Worm (Caenorhabditis elegans): Measurements from ENCODE around the gene ttc-37.

ttc-37 gene

ce11 chrV:5237116-5237515 lies 32.8 kb downstream of the ttc-37 start, which contains the start of gene cest-35.2:
cest-35.2 (minus strand) TSS chrV:5237216.
- TF ChIP-seq pax-1 (tag; optimal IDR thresholded peaks at IDR 0.05) (no peak), dmd-4 (tag; optimal IDR thresholded peaks at IDR 0.05; ENCODE audit: borderline replicate concordance) (no peak), sdc-2 (tag; optimal IDR thresholded peaks at IDR 0.05) (no peak), syd-9 (tag; optimal IDR thresholded peaks at IDR 0.05) (no peak), pha-2 (tag; optimal IDR thresholded peaks at IDR 0.05) (no peak), mec-3 (tag; optimal IDR thresholded peaks at IDR 0.05; ENCODE audit: borderline replicate concordance) (no peak), ceh-24 (tag; optimal IDR thresholded peaks at IDR 0.05) (no peak), ceh-48 (tag; optimal IDR thresholded peaks at IDR 0.05) (no peak), ztf-16 (tag; optimal IDR thresholded peaks at IDR 0.05) (no peak), nfya-1 (tag; optimal IDR thresholded peaks at IDR 0.05) (no peak), Y22D7AL.16 (tag; optimal IDR thresholded peaks at IDR 0.05) (no peak), hlh-15 (tag; optimal IDR thresholded peaks at IDR 0.05) (no peak), zip-5 (tag; optimal IDR thresholded peaks at IDR 0.05) (no peak), pros-1 (tag; optimal IDR thresholded peaks at IDR 0.05) (no peak), ceh-18 (tag; optimal IDR thresholded peaks at IDR 0.05) (no peak), ceh-34 (tag; optimal IDR thresholded peaks at IDR 0.05) (no peak), lin-11 (tag; optimal IDR thresholded peaks at IDR 0.05) (no peak), hlh-30 (tag; optimal IDR thresholded peaks at IDR 0.05; ENCODE audit: insufficient read depth) (no peak)

- TF ChIP-seq madf-2 (tag; optimal IDR thresholded peaks at IDR 0.05) (no peak), sox-2 (GFP tag; IDR thresholded peaks at IDR 0.05) (no peak), ceh-9 (tag; optimal IDR thresholded peaks at IDR 0.05) (no peak), sdc-2 (tag; optimal IDR thresholded peaks at IDR 0.05) (no peak), npax-4 (tag; optimal IDR thresholded peaks at IDR 0.05) (no peak), ceh-6 (GFP tag; optimal IDR thresholded peaks at IDR 0.05) (no peak), eyg-1 (tag; optimal IDR thresholded peaks at IDR 0.05) (no peak), dmd-4 (tag; optimal IDR thresholded peaks at IDR 0.05; ENCODE audit: borderline replicate concordance) (no peak), hlh-15 (tag; optimal IDR thresholded peaks at IDR 0.05) (no peak), unc-42 (tag; optimal IDR thresholded peaks at IDR 0.05) (no peak), ceh-14 (tag; optimal IDR thresholded peaks at IDR 0.05) (no peak), tbx-2 (tag; optimal IDR thresholded peaks at IDR 0.05) (no peak), ceh-18 (tag; optimal IDR thresholded peaks at IDR 0.05) (no peak), pqm-1 (tag; optimal IDR thresholded peaks at IDR 0.05) (no peak), Y22D7AL.16 (tag; optimal IDR thresholded peaks at IDR 0.05) (no peak), K09A11.1 (tag; optimal IDR thresholded peaks at IDR 0.05; ENCODE audit: insufficient read depth) (no peak), syd-9 (tag; optimal IDR thresholded peaks at IDR 0.05) (no peak), elt-2 (tag; optimal IDR thresholded peaks at IDR 0.05) (no peak), ztf-16 (tag; optimal IDR thresholded peaks at IDR 0.05) (no peak), odd-2 (tag; optimal IDR thresholded peaks at IDR 0.05) (no peak)
Observed at ce11 chrV:5239404-5239803, 35.1 kb downstream of the ttc-37 start, which contains the start of gene C52A10.3. C52A10.3 (minus strand) TSS chrV:5239504.

- TF ChIP-seq ceh-6 (GFP tag; optimal IDR thresholded peaks at IDR 0.05) (no peak), hlh-30 (tag; optimal IDR thresholded peaks at IDR 0.05; ENCODE audit: insufficient read depth) (no peak), nhr-232 (tag; optimal IDR thresholded peaks at IDR 0.05) (no peak)
Observed at ce11 chrV:5239903-5240302, 35.6 kb downstream of the ttc-37 start, which contains the start of gene B0238.15. B0238.15 (plus strand) TSS chrV:5240203.

- TF ChIP-seq unc-42 (tag; optimal IDR thresholded peaks at IDR 0.05) (no peak), dmd-4 (tag; optimal IDR thresholded peaks at IDR 0.05; ENCODE audit: borderline replicate concordance) (no peak), che-1 (tag; optimal IDR thresholded peaks at IDR 0.05) (no peak), gmeb-2 (tag; optimal IDR thresholded peaks at IDR 0.05) (no peak), ceh-2 (tag; optimal IDR thresholded peaks at IDR 0.05) (no peak), lin-11 (tag; optimal IDR thresholded peaks at IDR 0.05) (no peak), ttx-3 (tag; optimal IDR thresholded peaks at IDR 0.05) (no peak), unc-3 (GFP tag; conservative IDR thresholded peaks at IDR 0.05) (no peak), unc-3 (tag; optimal IDR thresholded peaks at IDR 0.05) (no peak), ceh-6 (GFP tag; optimal IDR thresholded peaks at IDR 0.05) (no peak), ceh-48 (tag; optimal IDR thresholded peaks at IDR 0.05) (no peak), mec-3 (tag; optimal IDR thresholded peaks at IDR 0.05; ENCODE audit: borderline replicate concordance) (no peak), pax-1 (tag; optimal IDR thresholded peaks at IDR 0.05) (no peak), hlh-8 (tag; optimal IDR thresholded peaks at IDR 0.05) (no peak), zip-5 (tag; optimal IDR thresholded peaks at IDR 0.05) (no peak), ahr-1 (tag; optimal IDR thresholded peaks at IDR 0.05) (no peak), ceh-31 (tag; optimal IDR thresholded peaks at IDR 0.05) (no peak), hlh-30 (tag; optimal IDR thresholded peaks at IDR 0.05; ENCODE audit: insufficient read depth) (no peak)
Observed at ce11 chrV:5243036-5243435, 38.8 kb downstream of the ttc-37 start, which contains the start of gene cest-35.1. cest-35.1 (minus strand) TSS chrV:5243136.

Measured in whole organism, late embryonic.